Worm (Caenorhabditis elegans) whole organism, L4 larva: ENCODE data around the gene F21D5.6.
A peak's percentile ranks its signal among the peaks of the same experiment; 100 is the strongest.

Source experiments
- F10B5.3 ChIP-seq: sonication (generic microtip); optimal IDR thresholded peaks from 2 replicates; lab custom pipeline; 2016; ENCODE audit warnings: mild to moderate bottlenecking, missing genetic modification characterization, missing compliant biosample characterization
- F37D6.2 ChIP-seq: sonication (generic microtip); optimal IDR thresholded peaks from 2 replicates; lab custom pipeline; 2016; ENCODE audit warnings: mild to moderate bottlenecking, missing genetic modification characterization, missing compliant biosample characterization
- F49E8.2 ChIP-seq: sonication (generic microtip); optimal IDR thresholded peaks from 2 replicates; lab custom pipeline; 2016; ENCODE audit warnings: missing compliant biosample characterization, mild to moderate bottlenecking, missing genetic modification characterization, borderline replicate concordance
- R02D3.7 ChIP-seq: fragments of 150-350 bp; sonication (generic microtip); optimal IDR thresholded peaks from 3 replicates; lab custom pipeline; 2014; ENCODE audit warnings: missing biosample characterization, missing genetic modification characterization
- T20F7.1 ChIP-seq: fragments of 200-800 bp; sonication (Bioruptor generic); optimal IDR thresholded peaks from 2 replicates; lab custom pipeline; 2018; ENCODE audit warnings: mild to moderate bottlenecking, missing genetic modification characterization, missing compliant biosample characterization
- T26A8.4 ChIP-seq: fragments of 200-800 bp; sonication (Bioruptor generic); IDR thresholded peaks from 2 replicates; pipeline ENCODE4 v1.3.6; 2022; ENCODE audit warnings: missing genetic modification characterization, missing compliant biosample characterization
- Y5F2A.4 ChIP-seq: fragments of 200-800 bp; sonication (Bioruptor generic); optimal IDR thresholded peaks from 2 replicates; lab custom pipeline; 2018; ENCODE audit warnings: mild to moderate bottlenecking, missing genetic modification characterization, missing compliant biosample characterization
- ZK337.2 ChIP-seq: fragments of 200-800 bp; sonication (Bioruptor generic); IDR thresholded peaks from 2 replicates; pipeline ENCODE4 v1.3.6; 2022; ENCODE audit warnings: missing genetic modification reagents, missing genetic modification characterization, missing compliant biosample characterization
- ZK546.5 ChIP-seq, 2 experiments: sonication (generic microtip); optimal IDR thresholded peaks; 2 replicates each; lab custom pipeline; 2017; ENCODE audit warnings: missing biosample characterization in 2 of 2, missing genetic modification characterization in 2 of 2
- arid-1 ChIP-seq: fragments of 200-800 bp; sonication (Bioruptor generic); conservative IDR thresholded peaks from 2 replicates; pipeline ENCODE4 v1.3.6; 2022; ENCODE audit warnings: missing genetic modification reagents, missing genetic modification characterization, missing compliant biosample characterization
- ceh-20 ChIP-seq: fragments of 200-800 bp; sonication (Bioruptor generic); IDR thresholded peaks from 2 replicates; pipeline ENCODE4 v1.3.6; 2022; ENCODE audit warnings: missing genetic modification reagents, missing genetic modification characterization, missing compliant biosample characterization
- ces-1 ChIP-seq: fragments of 150-350 bp; sonication (generic microtip); optimal IDR thresholded peaks from 4 replicates; lab custom pipeline; 2014; ENCODE audit warnings: missing biosample characterization, missing genetic modification reagents, missing genetic modification characterization
- cey-2 ChIP-seq: sonication (generic microtip); optimal IDR thresholded peaks from 3 replicates; lab custom pipeline; 2017; ENCODE audit warnings: missing genetic modification characterization, mild to moderate bottlenecking, missing compliant biosample characterization, antibody characterized with exemption, borderline replicate concordance; ENCODE audit not compliant: insufficient read depth
- ctbp-1 ChIP-seq: fragments of 200-800 bp; sonication (Bioruptor generic); IDR thresholded peaks from 2 replicates; pipeline ENCODE4 v1.3.6; 2022; ENCODE audit warnings: missing genetic modification reagents, missing genetic modification characterization, missing compliant biosample characterization
- daf-16 ChIP-seq, 3 experiments: sonication (generic microtip); optimal IDR thresholded peaks; 2 replicates each; lab custom pipeline; 2016 to 2017; ENCODE audit warnings: missing genetic modification characterization in 3 of 3, missing genetic modification reagents in 3 of 3, mild to moderate bottlenecking in 2 of 3, missing compliant biosample characterization in 2 of 3, missing biosample characterization in 1 of 3, moderate library complexity in 1 of 3
- dmd-6 ChIP-seq: fragments of 200-800 bp; sonication (Bioruptor generic); IDR thresholded peaks from 2 replicates; pipeline ENCODE4 v1.3.6; 2022; ENCODE audit warnings: missing genetic modification reagents, missing genetic modification characterization, missing compliant biosample characterization
- dve-1 ChIP-seq: sonication (generic microtip); optimal IDR thresholded peaks from 2 replicates; lab custom pipeline; 2017; ENCODE audit warnings: antibody characterized with exemption, mild to moderate bottlenecking, missing genetic modification characterization, missing compliant biosample characterization; ENCODE audit not compliant: insufficient read depth
- hif-1 ChIP-seq, 2 experiments: sonication (generic microtip); optimal IDR thresholded peaks; 2 replicates each; lab custom pipeline; 2016 to 2017; ENCODE audit warnings: missing compliant biosample characterization in 2 of 2, missing genetic modification characterization in 2 of 2, missing genetic modification reagents in 2 of 2, missing genotype in 2 of 2, mild to moderate bottlenecking in 1 of 2
- hlh-11 ChIP-seq: fragments of 200-800 bp; sonication (Bioruptor generic); optimal IDR thresholded peaks from 2 replicates; lab custom pipeline; 2018; ENCODE audit warnings: mild to moderate bottlenecking, missing genetic modification characterization, missing compliant biosample characterization
- hmg-1.1 ChIP-seq: fragments of 200-800 bp; sonication (Bioruptor generic); IDR thresholded peaks from 2 replicates; pipeline ENCODE4 v1.3.6; 2022; ENCODE audit warnings: missing genetic modification reagents, missing genetic modification characterization, missing compliant biosample characterization
- lim-7 ChIP-seq: fragments of 200-800 bp; sonication (Bioruptor generic); IDR thresholded peaks from 2 replicates; pipeline ENCODE4 v1.3.6; 2022; ENCODE audit warnings: missing genetic modification characterization, missing compliant biosample characterization
- lin-1 ChIP-seq: fragments of 200-800 bp; sonication (Bioruptor generic); IDR thresholded peaks from 2 replicates; pipeline ENCODE4 v1.3.6; 2022; ENCODE audit warnings: missing genetic modification reagents, missing genetic modification characterization, missing compliant biosample characterization
- lin-13 ChIP-seq: fragments of 150-350 bp; optimal IDR thresholded peaks from 2 replicates; lab custom pipeline; 2014; ENCODE audit warnings: missing biosample characterization, missing genetic modification reagents, missing genetic modification characterization
- mxl-3 ChIP-seq: fragments of 200-800 bp; sonication (Bioruptor generic); optimal IDR thresholded peaks from 2 replicates; lab custom pipeline; 2018; ENCODE audit warnings: mild to moderate bottlenecking, missing genetic modification characterization, missing compliant biosample characterization
- nhr-102 ChIP-seq: sonication (generic microtip); optimal IDR thresholded peaks from 2 replicates; lab custom pipeline; 2016; ENCODE audit warnings: mild to moderate bottlenecking, missing genetic modification characterization, moderate library complexity, missing compliant biosample characterization
- nhr-28 ChIP-seq: fragments of 150-350 bp; optimal IDR thresholded peaks from 2 replicates; lab custom pipeline; 2014; ENCODE audit warnings: missing biosample characterization, missing genetic modification characterization
- nhr-42 ChIP-seq: fragments of 200-800 bp; sonication (Bioruptor generic); IDR thresholded peaks from 2 replicates; pipeline ENCODE4 v1.3.6; 2022; ENCODE audit warnings: missing genetic modification characterization, missing compliant biosample characterization
- nhr-77 ChIP-seq: fragments of 150-350 bp; optimal IDR thresholded peaks from 2 replicates; lab custom pipeline; 2014; ENCODE audit warnings: missing biosample characterization, missing genetic modification characterization
- pha-4 ChIP-seq, 2 experiments: fragments of 150-350 bp in 1 of 2; fragments of 200-800 bp in 1 of 2; sonication (Bioruptor generic) in 1 of 2; IDR thresholded peaks in 1 of 2; optimal IDR thresholded peaks in 1 of 2; 2 replicates each; pipeline versions ENCODE4 v1.3.6 to Lab custom; 2014 to 2022; ENCODE audit warnings: missing genetic modification characterization in 2 of 2, missing genetic modification reagents in 2 of 2, missing biosample characterization in 1 of 2, missing compliant biosample characterization in 1 of 2
- php-3 ChIP-seq: fragments of 200-800 bp; sonication (Bioruptor generic); IDR thresholded peaks from 2 replicates; pipeline ENCODE4 v1.3.6; 2022; ENCODE audit warnings: missing genetic modification reagents, missing genetic modification characterization, missing compliant biosample characterization
- pqm-1 ChIP-seq: sonication (generic microtip); optimal IDR thresholded peaks from 2 replicates; lab custom pipeline; 2017; ENCODE audit warnings: missing biosample characterization, missing genetic modification characterization
- sdz-12 ChIP-seq: fragments of 200-800 bp; sonication (Bioruptor generic); optimal IDR thresholded peaks from 2 replicates; lab custom pipeline; 2018; ENCODE audit warnings: mild to moderate bottlenecking, missing genetic modification characterization, missing compliant biosample characterization
- snpc-1.2 ChIP-seq: fragments of 200-800 bp; sonication (Bioruptor generic); IDR thresholded peaks from 2 replicates; pipeline ENCODE4 v1.3.6; 2022; ENCODE audit warnings: missing genetic modification reagents, missing genetic modification characterization, missing compliant biosample characterization
- spr-1 ChIP-seq: sonication (generic microtip); optimal IDR thresholded peaks from 2 replicates; lab custom pipeline; 2016; ENCODE audit warnings: mild to moderate bottlenecking, missing genetic modification characterization, missing compliant biosample characterization
- spr-3 ChIP-seq: fragments of 200-800 bp; sonication (Bioruptor generic); optimal IDR thresholded peaks from 2 replicates; lab custom pipeline; 2018; ENCODE audit warnings: mild to moderate bottlenecking, missing genetic modification characterization, missing compliant biosample characterization
- tra-1 ChIP-seq: fragments of 200-800 bp; sonication (Bioruptor generic); IDR thresholded peaks from 2 replicates; pipeline ENCODE4 v1.3.6; 2022; ENCODE audit warnings: missing genetic modification reagents, missing genetic modification characterization, missing compliant biosample characterization
- unc-62 ChIP-seq, 3 experiments: fragments of 150-350 bp in 1 of 3; sonication (generic microtip); optimal IDR thresholded peaks in 2 of 3; peaks in 1 of 3; 1 replicate in 1 of 3; 2 replicates in 2 of 3; lab custom pipeline; 2014 to 2017; ENCODE audit warnings: missing biosample characterization in 3 of 3, missing genetic modification characterization in 3 of 3, missing genetic modification reagents in 3 of 3, missing genotype in 1 of 3
- zfp-3 ChIP-seq: fragments of 200-800 bp; sonication (Bioruptor generic); conservative IDR thresholded peaks from 2 replicates; pipeline ENCODE4 v1.3.6; 2022; ENCODE audit warnings: missing genetic modification reagents, missing genetic modification characterization, missing compliant biosample characterization

Gene F21D5.6

DNA sequence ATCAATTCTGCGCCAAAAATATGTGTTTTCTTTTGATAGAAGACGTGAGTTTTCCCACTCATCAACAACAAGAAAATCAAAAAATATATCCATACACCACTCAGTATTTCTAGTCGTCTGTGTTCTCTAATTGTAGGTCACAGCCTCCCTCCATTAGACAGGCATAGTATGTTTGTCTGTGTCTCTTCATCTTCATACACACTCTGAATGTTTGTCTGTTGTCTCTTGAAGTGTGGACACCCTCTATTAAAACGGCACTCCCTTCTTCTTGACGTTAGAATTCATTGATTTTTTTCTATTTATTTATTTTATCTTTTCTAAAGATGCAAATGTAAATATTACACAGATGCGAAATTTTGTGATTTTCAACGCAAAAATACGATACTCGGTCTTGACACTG is 3.8 kb downstream of the F21D5.6 start (continued):
- no peak for TF ChIP-seq T20F7.1

DNA sequence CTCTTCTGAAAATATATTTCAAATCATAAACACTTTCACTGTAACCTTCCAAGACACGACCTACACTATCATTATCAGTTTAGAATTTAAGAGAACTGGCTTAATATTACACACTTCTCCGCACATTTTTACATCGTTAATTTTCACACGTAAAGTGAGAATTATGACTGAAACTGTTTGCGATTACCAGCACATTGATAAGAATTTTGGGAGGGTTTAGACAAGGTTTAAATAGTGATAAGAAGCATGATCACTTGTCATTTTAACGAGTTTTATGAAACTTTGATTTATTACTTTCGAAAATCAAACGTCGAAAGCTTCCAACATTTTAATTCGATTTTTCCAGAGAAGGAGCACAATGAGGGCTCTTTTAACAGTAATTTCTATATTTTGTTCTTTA is 10.7 kb downstream of the F21D5.6 start, which contains the start of gene F21D5.3:
TSS of gene F21D5.3 (plus strand) at position 347 of the 400 bp plus-strand sequence.
- peak; percentile 47 for TF ChIP-seq T20F7.1
- peak; percentile 47; the same call in 1 of the 2 replicates for TF ChIP-seq lin-1
- TF ChIP-seq lim-7 (GFP tag; lab: Robert Waterston, UW): no peak
- TF ChIP-seq dve-1: peak; percentile 63
- TF ChIP-seq spr-1 (tag; lab: Kevin White, UChicago): no peak
- TF ChIP-seq php-3 (GFP tag; lab: Robert Waterston, UW): peak; percentile 79
- TF ChIP-seq F10B5.3 (tag; lab: Kevin White, UChicago): no peak
- TF ChIP-seq zfp-3 (GFP tag; lab: Robert Waterston, UW): no peak
- no peak for TF ChIP-seq nhr-42 (GFP tag; lab: Robert Waterston, UW)
- no peak for TF ChIP-seq unc-62 (GFP tag; optimal IDR thresholded peaks at IDR 0.05 in 1 of 2; lab: Kevin White, UChicago)
- TF ChIP-seq unc-62 (tag; optimal IDR thresholded peaks at IDR 0.05; lab: Kevin White, UChicago): no peak
- no peak for TF ChIP-seq mxl-3 (GFP tag; lab: Kevin White, UChicago)
- no peak for TF ChIP-seq lin-13
- no peak for TF ChIP-seq F37D6.2 (tag; lab: Kevin White, UChicago)
- no peak for TF ChIP-seq hmg-1.1 (GFP tag; lab: Robert Waterston, UW)
- TF ChIP-seq ctbp-1 (GFP tag; lab: Robert Waterston, UW): no peak
- TF ChIP-seq T26A8.4: no peak
- no peak for TF ChIP-seq spr-3
- no peak for TF ChIP-seq ZK337.2
- no peak for TF ChIP-seq snpc-1.2
- TF ChIP-seq pha-4 (GFP tag; IDR thresholded peaks at IDR 0.05; lab: Robert Waterston, UW): no peak
- TF ChIP-seq pha-4 (tag; optimal IDR thresholded peaks at IDR 0.05; lab: Kevin White, UChicago): no peak
- peak; percentile 60; the same call in 1 of the 2 replicates for TF ChIP-seq tra-1 (GFP tag; lab: Robert Waterston, UW)
- TF ChIP-seq hif-1 (tag; optimal IDR thresholded peaks at IDR 0.05; lab: Kevin White, UChicago): peak in 1 of 2 experiments; percentile 42
- TF ChIP-seq ceh-20: peak; percentile 71; the same call in 1 of the 2 replicates
- TF ChIP-seq cey-2 (tag; lab: Kevin White, UChicago): no peak
- no peak for TF ChIP-seq Y5F2A.4
- TF ChIP-seq daf-16 (GFP tag; optimal IDR thresholded peaks at IDR 0.05; lab: Kevin White, UChicago): no peak
- peak; percentile 67 for TF ChIP-seq daf-16 (tag; optimal IDR thresholded peaks at IDR 0.05; lab: Kevin White, UChicago)
- no peak for TF ChIP-seq nhr-102
- TF ChIP-seq dmd-6 (GFP tag; lab: Robert Waterston, UW): peak; percentile 68
- TF ChIP-seq arid-1 (GFP tag; lab: Robert Waterston, UW): no peak
- TF ChIP-seq F49E8.2 (tag; lab: Kevin White, UChicago): no peak
- no peak for TF ChIP-seq ZK546.5 (tag; optimal IDR thresholded peaks at IDR 0.05; lab: Kevin White, UChicago)
- peak; percentile 67 for TF ChIP-seq nhr-77 (tag; lab: Kevin White, UChicago)
- TF ChIP-seq sdz-12 (GFP tag; lab: Kevin White, UChicago): no peak
- TF ChIP-seq nhr-28 (tag; lab: Kevin White, UChicago): peak; percentile 60
- TF ChIP-seq R02D3.7: no peak
- no peak for TF ChIP-seq ces-1
- TF ChIP-seq hlh-11 (tag; lab: Kevin White, UChicago): peak; percentile 47
- TF ChIP-seq pqm-1 (tag; lab: Kevin White, UChicago): peak; percentile 96
